Worm (Caenorhabditis elegans) whole organism, L2 larva: ENCODE data around the gene Y41D4B.11.

Experiments used
- F13H6.1 ChIP-seq: sonication (generic microtip); optimal IDR thresholded peaks from 2 replicates; lab custom pipeline; 2016; ENCODE audit warnings: missing genetic modification characterization, missing compliant biosample characterization
- R02D3.7 ChIP-seq: fragments of 150-350 bp; optimal IDR thresholded peaks from 2 replicates; lab custom pipeline; 2014; ENCODE audit warnings: missing biosample characterization, missing genetic modification characterization
- ZK546.5 ChIP-seq: sonication (generic microtip); optimal IDR thresholded peaks from 2 replicates; lab custom pipeline; 2017; ENCODE audit warnings: missing biosample characterization, missing genetic modification characterization
- alr-1 ChIP-seq: fragments of 150-350 bp; optimal IDR thresholded peaks from 2 replicates; lab custom pipeline; 2014; ENCODE audit warnings: missing biosample characterization, missing genetic modification characterization
- aly-2 ChIP-seq: fragments of 150-350 bp; optimal IDR thresholded peaks from 2 replicates; lab custom pipeline; 2014; ENCODE audit warnings: missing biosample characterization, missing genetic modification characterization
- ama-1 ChIP-seq: fragments of 150-350 bp; optimal IDR thresholded peaks from 2 replicates; lab custom pipeline; 2018; ENCODE audit warnings: inconsistent platforms
- ceh-16 ChIP-seq: fragments of 150-350 bp; optimal IDR thresholded peaks from 2 replicates; lab custom pipeline; 2014; ENCODE audit warnings: missing biosample characterization, missing genetic modification characterization
- ceh-82 ChIP-seq: fragments of 150-350 bp; optimal IDR thresholded peaks from 2 replicates; lab custom pipeline; 2014; ENCODE audit warnings: missing biosample characterization, missing genetic modification characterization
- crh-2 ChIP-seq: sonication (generic microtip); optimal IDR thresholded peaks from 2 replicates; lab custom pipeline; 2017; ENCODE audit warnings: missing biosample characterization, missing genetic modification characterization
- dmd-4 ChIP-seq: sonication (generic microtip); optimal IDR thresholded peaks from 2 replicates; lab custom pipeline; 2017; ENCODE audit warnings: missing biosample characterization, missing genetic modification characterization
- egl-27 ChIP-seq: sonication (generic microtip); optimal IDR thresholded peaks from 3 replicates; lab custom pipeline; 2017; ENCODE audit warnings: missing biosample characterization, missing genetic modification reagents, missing genetic modification characterization
- elt-1 ChIP-seq: fragments of 150-350 bp; optimal IDR thresholded peaks from 2 replicates; lab custom pipeline; 2014; ENCODE audit warnings: missing biosample characterization, missing genetic modification characterization
- elt-3 ChIP-seq: sonication (generic microtip); optimal IDR thresholded peaks from 2 replicates; lab custom pipeline; 2017; ENCODE audit warnings: missing biosample characterization, missing genetic modification characterization
- fos-1 ChIP-seq: fragments of 150-350 bp; optimal IDR thresholded peaks from 2 replicates; lab custom pipeline; 2014; ENCODE audit warnings: missing biosample characterization, missing genetic modification characterization
- gmeb-1 ChIP-seq: fragments of 150-350 bp; optimal IDR thresholded peaks from 2 replicates; lab custom pipeline; 2014; ENCODE audit warnings: missing biosample characterization, missing genetic modification characterization
- lin-39 ChIP-seq: fragments of 150-350 bp; optimal IDR thresholded peaks from 2 replicates; lab custom pipeline; 2014; ENCODE audit warnings: missing biosample characterization, missing genetic modification reagents, missing genetic modification characterization
- mab-5 ChIP-seq: fragments of 150-350 bp; optimal IDR thresholded peaks from 2 replicates; lab custom pipeline; 2014; ENCODE audit warnings: missing biosample characterization, missing genetic modification characterization
- mbf-1 ChIP-seq: sonication (generic microtip); optimal IDR thresholded peaks from 2 replicates; lab custom pipeline; 2017; ENCODE audit warnings: missing biosample characterization, missing genetic modification characterization
- mdl-1 ChIP-seq, 2 experiments: fragments of 150-350 bp in 1 of 2; sonication (generic microtip) in 1 of 2; optimal IDR thresholded peaks; 2 replicates each; lab custom pipeline; 2017; ENCODE audit warnings: missing biosample characterization in 2 of 2, missing genetic modification characterization in 2 of 2
- nhr-10 ChIP-seq: sonication (generic microtip); optimal IDR thresholded peaks from 2 replicates; lab custom pipeline; 2017; ENCODE audit warnings: missing biosample characterization, missing genetic modification characterization
- nhr-11 ChIP-seq: fragments of 150-350 bp; optimal IDR thresholded peaks from 2 replicates; lab custom pipeline; 2014; ENCODE audit warnings: missing biosample characterization, missing genetic modification characterization
- nhr-12 ChIP-seq: fragments of 150-350 bp; optimal IDR thresholded peaks from 2 replicates; lab custom pipeline; 2014; ENCODE audit warnings: missing biosample characterization, missing genetic modification characterization
- nhr-21 ChIP-seq: fragments of 150-350 bp; optimal IDR thresholded peaks from 2 replicates; lab custom pipeline; 2014; ENCODE audit warnings: missing biosample characterization, missing genetic modification characterization
- nhr-23 ChIP-seq: fragments of 150-350 bp; optimal IDR thresholded peaks from 2 replicates; lab custom pipeline; 2014; ENCODE audit warnings: missing biosample characterization, missing genetic modification reagents, missing genetic modification characterization
- nhr-237 ChIP-seq: fragments of 150-350 bp; optimal IDR thresholded peaks from 2 replicates; lab custom pipeline; 2014; ENCODE audit warnings: missing biosample characterization, missing genetic modification characterization
- nhr-25 ChIP-seq: fragments of 150-350 bp; sonication (generic microtip); optimal IDR thresholded peaks from 3 replicates; lab custom pipeline; 2014; ENCODE audit warnings: missing biosample characterization, missing genetic modification characterization
- sem-4 ChIP-seq: fragments of 150-350 bp; optimal IDR thresholded peaks from 2 replicates; lab custom pipeline; 2014; ENCODE audit warnings: missing biosample characterization, missing genetic modification reagents, missing genetic modification characterization
- skn-1 ChIP-seq: sonication (generic microtip); optimal IDR thresholded peaks from 2 replicates; lab custom pipeline; 2017; ENCODE audit warnings: missing biosample characterization, missing genetic modification characterization
- sma-9 ChIP-seq, 2 experiments: fragments of 150-350 bp in 1 of 2; sonication (generic microtip) in 1 of 2; optimal IDR thresholded peaks; 2 replicates each; lab custom pipeline; 2014 to 2016; ENCODE audit warnings: missing genetic modification characterization in 2 of 2, mild to moderate bottlenecking in 1 of 2, missing biosample characterization in 1 of 2, missing compliant biosample characterization in 1 of 2, missing genetic modification reagents in 1 of 2, moderate library complexity in 1 of 2
- snpc-4 ChIP-seq: fragments of 150-350 bp; optimal IDR thresholded peaks from 2 replicates; lab custom pipeline; 2014; ENCODE audit warnings: missing biosample characterization, missing genetic modification characterization
- unc-39 ChIP-seq: fragments of 150-350 bp; optimal IDR thresholded peaks from 2 replicates; lab custom pipeline; 2014; ENCODE audit warnings: missing biosample characterization, missing genetic modification characterization
- unc-55 ChIP-seq: fragments of 150-350 bp; sonication (generic microtip); optimal IDR thresholded peaks from 3 replicates; lab custom pipeline; 2014; ENCODE audit warnings: missing biosample characterization, missing genetic modification reagents, missing genetic modification characterization
- unc-62 ChIP-seq: fragments of 150-350 bp; optimal IDR thresholded peaks from 2 replicates; lab custom pipeline; 2014; ENCODE audit warnings: missing biosample characterization, missing genetic modification reagents, missing genetic modification characterization
- zag-1 ChIP-seq: fragments of 150-350 bp; optimal IDR thresholded peaks from 2 replicates; lab custom pipeline; 2014; ENCODE audit warnings: missing biosample characterization, missing genetic modification characterization
- ztf-1 ChIP-seq: fragments of 200-800 bp; sonication (Bioruptor generic); conservative IDR thresholded peaks from 2 replicates; pipeline ENCODE4 v1.3.6; 2022; ENCODE audit warnings: missing genetic modification characterization, missing compliant biosample characterization
- ztf-11 ChIP-seq: sonication (generic microtip); optimal IDR thresholded peaks from 2 replicates; lab custom pipeline; 2017; ENCODE audit warnings: missing biosample characterization, missing genetic modification characterization

The Y41D4B.11 gene

ce11 chrIV:1624447-1624846 is 18.9 kb downstream of the Y41D4B.11 start:
- TF ChIP-seq mab-5 (tag; lab: Kevin White, UChicago) (no peak), sma-9 (GFP tag; optimal IDR thresholded peaks at IDR 0.05; lab: Kevin White, UChicago) (no peak), sma-9 (tag; optimal IDR thresholded peaks at IDR 0.05; lab: Kevin White, UChicago) (no peak), nhr-25 (no peak)
- TF ChIP-seq, all 48 proteins: peak for 0

ce11 chrIV:1626342-1626855 is 20.9 kb downstream of the Y41D4B.11 start, which contains the start of gene nhr-146:
nhr-146 (plus strand) TSS chrIV:1626805.
- TF ChIP-seq alr-1 (tag; lab: Kevin White, UChicago) (no peak), unc-55 (GFP tag; lab: Kevin White, UChicago) (no peak), ZK546.5 (tag; lab: Kevin White, UChicago) (no peak), unc-39 (tag; lab: Kevin White, UChicago) (no peak), skn-1 (tag; lab: Kevin White, UChicago) (no peak), nhr-10 (no peak), lin-39 (tag; lab: Kevin White, UChicago) (no peak), fos-1 (tag; lab: Kevin White, UChicago) (no peak), ztf-1 (GFP tag; lab: Robert Waterston, UW) (no peak), sem-4 (tag; lab: Kevin White, UChicago) (no peak), aly-2 (no peak), mdl-1 (tag; optimal IDR thresholded peaks at IDR 0.05; lab: Kevin White, UChicago) (no peak), egl-27 (no peak), sma-9 (GFP tag; optimal IDR thresholded peaks at IDR 0.05; lab: Kevin White, UChicago) (no peak), sma-9 (tag; optimal IDR thresholded peaks at IDR 0.05; lab: Kevin White, UChicago) (no peak), ceh-16 (tag; lab: Kevin White, UChicago) (no peak), R02D3.7 (no peak)

DNA sequence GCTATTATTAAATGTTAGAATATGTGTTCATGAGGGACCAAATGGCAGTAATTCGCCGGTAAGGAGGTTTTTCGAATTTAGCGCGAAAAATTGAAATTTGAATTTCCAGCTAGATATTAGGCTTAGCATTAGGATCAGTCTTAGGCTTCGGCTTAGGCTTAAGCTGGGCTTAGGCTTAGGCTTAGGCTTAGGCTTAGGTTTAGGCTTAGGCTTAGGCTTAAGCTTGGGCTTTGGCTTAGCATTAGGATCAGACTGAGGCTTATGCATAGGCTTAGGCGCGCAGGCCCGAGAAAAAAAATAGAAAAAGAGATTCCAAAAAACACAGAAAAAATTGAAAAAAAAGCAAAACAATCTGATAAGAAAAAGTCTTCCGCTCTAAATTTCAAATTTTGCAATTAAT is 22.8 kb downstream of the Y41D4B.11 start:
- no peak for TF ChIP-seq nhr-12 (tag; lab: Kevin White, UChicago)
- TF ChIP-seq ceh-82 = no peak
- no peak for TF ChIP-seq snpc-4 (tag; lab: Kevin White, UChicago)
- no peak for TF ChIP-seq nhr-11
- no peak for TF ChIP-seq ama-1 (lab: Kevin White, UChicago)
- no peak for TF ChIP-seq unc-62
- no peak for TF ChIP-seq nhr-237 (tag; lab: Kevin White, UChicago)

DNA sequence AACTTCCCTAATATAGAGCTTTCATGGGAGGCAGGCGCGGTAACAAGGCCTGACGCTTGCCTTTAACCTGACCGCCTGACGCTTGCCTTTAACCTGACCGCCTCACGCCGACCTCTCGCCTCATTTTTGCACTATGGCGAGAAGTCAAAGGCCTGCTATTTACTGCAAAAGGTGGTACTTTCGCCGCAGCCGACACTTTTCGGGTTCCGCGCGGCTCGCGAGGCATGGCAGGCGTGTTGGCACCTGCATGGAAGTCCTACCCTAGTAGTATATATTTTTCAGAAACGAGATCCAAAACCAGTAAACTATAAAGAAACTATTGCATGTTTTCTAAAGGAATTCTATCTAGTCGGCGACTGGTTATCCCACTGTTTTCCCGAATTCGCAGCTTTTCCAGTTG is 23.2 kb downstream of the Y41D4B.11 start:
- TF ChIP-seq aly-2 (no peak), ztf-11 (tag; lab: Kevin White, UChicago) (no peak), unc-62 (no peak), elt-1 (tag; lab: Kevin White, UChicago) (no peak), ceh-82 (no peak), elt-3 (tag; lab: Kevin White, UChicago) (no peak), nhr-23 (no peak), nhr-237 (tag; lab: Kevin White, UChicago) (no peak), zag-1 (tag; lab: Kevin White, UChicago) (no peak), alr-1 (tag; lab: Kevin White, UChicago) (no peak)

ce11 chrIV:1631651-1632050 is 26.1 kb downstream of the Y41D4B.11 start, which contains the start of gene cpg-24:
cpg-24 (plus strand) TSS chrIV:1631951.
- TF ChIP-seq elt-1 (tag; lab: Kevin White, UChicago) (no peak), crh-2 (no peak), gmeb-1 (tag; lab: Kevin White, UChicago) (no peak), F13H6.1 (tag; lab: Kevin White, UChicago) (no peak), ceh-82 (no peak), alr-1 (tag; lab: Kevin White, UChicago) (no peak)

DNA sequence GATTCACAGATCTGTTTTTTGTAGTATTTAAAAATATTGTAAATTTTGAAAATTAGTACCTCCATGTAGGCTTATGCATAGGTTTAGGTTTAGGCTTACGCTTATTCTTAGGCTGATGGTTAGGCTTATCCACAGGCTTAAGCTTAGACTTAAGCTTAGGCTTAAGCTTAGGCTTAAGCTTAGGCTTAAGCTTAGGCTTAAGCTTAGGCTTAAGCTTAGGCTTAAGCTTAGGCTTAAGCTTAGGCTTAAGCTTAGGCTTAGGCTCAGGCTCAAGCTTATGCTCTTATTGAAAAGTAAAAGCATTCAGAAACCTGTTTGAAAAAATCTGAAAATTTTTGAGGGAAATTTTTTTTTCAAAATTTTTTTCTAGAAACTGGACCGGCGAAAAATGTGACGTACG is 27.1 kb downstream of the Y41D4B.11 start:
- no peak for TF ChIP-seq dmd-4 (tag; lab: Kevin White, UChicago)
- no peak for TF ChIP-seq nhr-21
- no peak for TF ChIP-seq nhr-11
- TF ChIP-seq nhr-23 = no peak
- no peak for TF ChIP-seq gmeb-1 (tag; lab: Kevin White, UChicago)
- TF ChIP-seq ztf-11 (tag; lab: Kevin White, UChicago) = no peak
- no peak for TF ChIP-seq mbf-1 (tag; lab: Kevin White, UChicago)
- TF ChIP-seq F13H6.1 (tag; lab: Kevin White, UChicago) = no peak
- TF ChIP-seq snpc-4 (tag; lab: Kevin White, UChicago) = no peak
